Fruit fly (Drosophila melanogaster): ENCODE measurements around the gene CRMP.

CRMP gene

dm6 chr3R:5620387-5620956 lies 49.6 kb downstream of the CRMP start (continued):
- peak; percentile 28 for TF ChIP-seq cwo (GFP tag; optimal IDR thresholded peaks at IDR 0.05)
- peak; percentile 32; the same call in 1 of the 2 replicates for TF ChIP-seq CG32772 (GFP tag; IDR thresholded peaks at IDR 0.05)
- TF ChIP-seq CG11247 (GFP tag; IDR thresholded peaks at IDR 0.05): peak; percentile 54
- peak; percentile 19 for TF ChIP-seq CG3995 (GFP tag; optimal IDR thresholded peaks at IDR 0.05)
- TF ChIP-seq CG33213 (GFP tag; optimal IDR thresholded peaks at IDR 0.05): no peak
- no peak for TF ChIP-seq CG7745 (tag; optimal IDR thresholded peaks at IDR 0.05)
- peak; percentile 48 for TF ChIP-seq scrt (GFP tag; optimal IDR thresholded peaks at IDR 0.05)
- peak; percentile 17; the same call in 1 of the 3 replicates for TF ChIP-seq C15 (GFP tag; IDR thresholded peaks at IDR 0.05)
- TF ChIP-seq MBD-R2 (GFP tag; IDR thresholded peaks at IDR 0.05): no peak; the same call in 1 of the 2 replicates
- peak; percentile 37 for TF ChIP-seq CG30431 (GFP tag; optimal IDR thresholded peaks at IDR 0.05)
- TF ChIP-seq ERR (GFP tag; optimal IDR thresholded peaks at IDR 0.05): peak; percentile 43
- TF ChIP-seq CG9817 (tag; optimal IDR thresholded peaks at IDR 0.05): peak; percentile 17
- no peak; the same call in 1 of the 2 replicates for TF ChIP-seq Taf1 (GFP tag; IDR thresholded peaks at IDR 0.05)
- peak; percentile 79 for TF ChIP-seq CG18262 (tag; optimal IDR thresholded peaks at IDR 0.05)
- peak; percentile 51 for TF ChIP-seq nerfin-1 (tag; optimal IDR thresholded peaks at IDR 0.05)
- no peak for TF ChIP-seq Neu2 (GFP tag; optimal IDR thresholded peaks at IDR 0.05; ENCODE audit: borderline replicate concordance)
- TF ChIP-seq CG13424 (tag; optimal IDR thresholded peaks at IDR 0.05): peak; percentile 60
- TF ChIP-seq gsb-n (tag; optimal IDR thresholded peaks at IDR 0.05): peak; percentile 42
- TF ChIP-seq CG15011 (GFP tag; optimal IDR thresholded peaks at IDR 0.05): no peak
- peak; percentile 63 for TF ChIP-seq lilli (GFP tag; optimal IDR thresholded peaks at IDR 0.05)
- peak; percentile 21 for TF ChIP-seq zen (tag; optimal IDR thresholded peaks at IDR 0.05)
- no peak; the same call in 1 of the 2 replicates for TF ChIP-seq Ravus (GFP tag; IDR thresholded peaks at IDR 0.05)
- TF ChIP-seq chm (GFP tag; IDR thresholded peaks at IDR 0.05): peak; percentile 62; the same call in 1 of the 2 replicates
- no peak for TF ChIP-seq aop (GFP tag; IDR thresholded peaks at IDR 0.05)
- TF ChIP-seq sqz (GFP tag; optimal IDR thresholded peaks at IDR 0.05): peak; percentile 42
- TF ChIP-seq CG13287 (GFP tag; IDR thresholded peaks at IDR 0.05; ENCODE audit: partially characterized antibody): no peak
- TF ChIP-seq ranshi (GFP tag; IDR thresholded peaks at IDR 0.05): peak; percentile 65; the same call in 1 of the 2 replicates
- TF ChIP-seq h (optimal IDR thresholded peaks at IDR 0.05): no peak
- peak; percentile 75 for TF ChIP-seq CG9727 (GFP tag; optimal IDR thresholded peaks at IDR 0.05)
- TF ChIP-seq CTCF (GFP tag; optimal IDR thresholded peaks at IDR 0.05): peak; percentile 4
- TF ChIP-seq pnt (GFP tag; optimal IDR thresholded peaks at IDR 0.05): peak; percentile 38
- TF ChIP-seq HLH3B (GFP tag; IDR thresholded peaks at IDR 0.05): peak; percentile 77
- peak; percentile 71 for TF ChIP-seq slbo (GFP tag; IDR thresholded peaks at IDR 0.05)
- TF ChIP-seq Gug (GFP tag; IDR thresholded peaks at IDR 0.05): peak; percentile 42; the same call in 2 of the 4 replicates
- 0 out of 2 replicates have a peak, but pooled peaks have one; percentile 20 for TF ChIP-seq GATAe (GFP tag; conservative IDR thresholded peaks at IDR 0.05)
- no peak for TF ChIP-seq sna (GFP tag; IDR thresholded peaks at IDR 0.05; ENCODE audit: partially characterized antibody)
- TF ChIP-seq caup (GFP tag; optimal IDR thresholded peaks at IDR 0.05; ENCODE audit: severe bottlenecking): peak; percentile 51
- peak; percentile 58 for TF ChIP-seq Fer3 (tag; optimal IDR thresholded peaks at IDR 0.05)
- TF ChIP-seq Rx (GFP tag; IDR thresholded peaks at IDR 0.05): peak; percentile 75
- no peak for TF ChIP-seq toy (GFP tag; IDR thresholded peaks at IDR 0.05)
- TF ChIP-seq CG10543 (GFP tag; optimal IDR thresholded peaks at IDR 0.05): no peak
- no peak for TF ChIP-seq pfk (GFP tag; optimal IDR thresholded peaks at IDR 0.05)
- TF ChIP-seq sens-2 (GFP tag; IDR thresholded peaks at IDR 0.05): peak; percentile 65
- peak; percentile 78 for TF ChIP-seq CG17359 (tag; optimal IDR thresholded peaks at IDR 0.05)
- TF ChIP-seq Sox102F (GFP tag; optimal IDR thresholded peaks at IDR 0.05): peak; percentile 73
- no peak for TF ChIP-seq sim (GFP tag; IDR thresholded peaks at IDR 0.05)
- TF ChIP-seq CG14050 (GFP tag; IDR thresholded peaks at IDR 0.05): no peak
- TF ChIP-seq Fer1 (GFP tag; optimal IDR thresholded peaks at IDR 0.05): peak; percentile 44
- TF ChIP-seq Aef1 (GFP tag; IDR thresholded peaks at IDR 0.05): peak; percentile 30; the same call in 1 of the 3 replicates
- peak; percentile 64 for TF ChIP-seq Meics (GFP tag; optimal IDR thresholded peaks at IDR 0.05)
- TF ChIP-seq CG11398 (GFP tag; optimal IDR thresholded peaks at IDR 0.05): peak; percentile 60
